Fruit fly (Drosophila melanogaster): ENCODE data around the gene Acsf3.

Acsf3 gene

dm6 chrX:7334801-7335176 lies 5.9 kb downstream of the Acsf3 start (continued):
- peak; percentile 69 for TF ChIP-seq odd (GFP tag; optimal IDR thresholded peaks at IDR 0.05)
- TF ChIP-seq CG9215 (GFP tag; IDR thresholded peaks at IDR 0.05), result peak; percentile 59
- TF ChIP-seq caup (GFP tag; optimal IDR thresholded peaks at IDR 0.05; ENCODE audit: severe bottlenecking), result peak; percentile 54
- TF ChIP-seq CG34376 (GFP tag; optimal IDR thresholded peaks at IDR 0.05), result peak; percentile 55
- TF ChIP-seq bbx (GFP tag; IDR thresholded peaks at IDR 0.05; ENCODE audit: partially characterized antibody), result no peak
- TF ChIP-seq cg (GFP tag; optimal IDR thresholded peaks at IDR 0.05), result no peak
- TF ChIP-seq Hr39 (optimal IDR thresholded peaks at IDR 0.05), result no peak
- peak; percentile 54 for TF ChIP-seq ind (GFP tag; optimal IDR thresholded peaks at IDR 0.05)
- no peak for TF ChIP-seq Myb (GFP tag; optimal IDR thresholded peaks at IDR 0.05)
- TF ChIP-seq MBD-R2 (GFP tag; IDR thresholded peaks at IDR 0.05), result peak; percentile 37; the same call in 1 of the 2 replicates
- TF ChIP-seq crp (GFP tag; optimal IDR thresholded peaks at IDR 0.05), result no peak
- TF ChIP-seq CG30431 (GFP tag; optimal IDR thresholded peaks at IDR 0.05), result peak; percentile 38
- peak; percentile 78 for TF ChIP-seq Oli (tag; optimal IDR thresholded peaks at IDR 0.05)
- TF ChIP-seq trh (GFP tag; optimal IDR thresholded peaks at IDR 0.05), result no peak
- no peak for TF ChIP-seq D (optimal IDR thresholded peaks at IDR 0.05)
- peak; percentile 74 for TF ChIP-seq D (GFP tag; optimal IDR thresholded peaks at IDR 0.05)
- peak; percentile 90 for TF ChIP-seq PHDP (tag; optimal IDR thresholded peaks at IDR 0.05)
- peak; percentile 63 for TF ChIP-seq Hand (GFP tag; optimal IDR thresholded peaks at IDR 0.05)
- peak; percentile 82 for TF ChIP-seq CG8388 (GFP tag; optimal IDR thresholded peaks at IDR 0.05)
- peak; percentile 48; the same call in 1 of the 2 replicates for TF ChIP-seq ttk (GFP tag; IDR thresholded peaks at IDR 0.05)
- no peak for TF ChIP-seq Ets65A (GFP tag)
- no peak for TF ChIP-seq pb (GFP tag; optimal IDR thresholded peaks at IDR 0.05)
- peak; percentile 64 for TF ChIP-seq CG17328 (GFP tag; IDR thresholded peaks at IDR 0.05)
- TF ChIP-seq CG9817 (tag; optimal IDR thresholded peaks at IDR 0.05), result peak; percentile 68
- TF ChIP-seq CG2875 (GFP tag; optimal IDR thresholded peaks at IDR 0.05), result peak; percentile 57
- peak; percentile 45 for TF ChIP-seq ewg (GFP tag; optimal IDR thresholded peaks at IDR 0.05)
- no peak for TF ChIP-seq Rx (GFP tag; IDR thresholded peaks at IDR 0.05)
- no peak for TF ChIP-seq tx (GFP tag; optimal IDR thresholded peaks at IDR 0.05)
- TF ChIP-seq CG16815 (GFP tag; optimal IDR thresholded peaks at IDR 0.05), result peak; percentile 39
- peak; percentile 68 for TF ChIP-seq CG14014 (GFP tag; IDR thresholded peaks at IDR 0.05)
- TF ChIP-seq HLH54F (GFP tag; optimal IDR thresholded peaks at IDR 0.05), result no peak
- TF ChIP-seq Trl (optimal IDR thresholded peaks at IDR 0.05), result no peak
- no peak for TF ChIP-seq Trl (GFP tag; optimal IDR thresholded peaks at IDR 0.05)
- TF ChIP-seq onecut (GFP tag; IDR thresholded peaks at IDR 0.05), result peak; percentile 9
- TF ChIP-seq Bgb (GFP tag; IDR thresholded peaks at IDR 0.05; ENCODE audit: partially characterized antibody), result no peak
- peak; percentile 23; the same call in 1 of the 2 replicates for TF ChIP-seq Ravus (GFP tag; IDR thresholded peaks at IDR 0.05)
- peak; percentile 46 for TF ChIP-seq CG10654 (GFP tag; optimal IDR thresholded peaks at IDR 0.05)
- TF ChIP-seq Abd-B (GFP tag; optimal IDR thresholded peaks at IDR 0.05), result peak; percentile 40
- TF ChIP-seq nerfin-1 (tag; optimal IDR thresholded peaks at IDR 0.05), result peak; percentile 75
- peak; percentile 89 for TF ChIP-seq nmo (GFP tag; optimal IDR thresholded peaks at IDR 0.05)
- no peak for TF ChIP-seq CG17186 (GFP tag; optimal IDR thresholded peaks at IDR 0.05)
- TF ChIP-seq E2f2 (GFP tag; IDR thresholded peaks at IDR 0.05), result peak; percentile 59
- peak; percentile 49; the same call in 1 of the 2 replicates for TF ChIP-seq NFAT (GFP tag; IDR thresholded peaks at IDR 0.05)
- no peak for TF ChIP-seq kni (GFP tag; optimal IDR thresholded peaks at IDR 0.05)
- TF ChIP-seq NfI (GFP tag; optimal IDR thresholded peaks at IDR 0.05), result peak; percentile 64
- TF ChIP-seq Antp (GFP tag; optimal IDR thresholded peaks at IDR 0.05), result no peak
- no peak for TF ChIP-seq Doc3 (GFP tag; IDR thresholded peaks at IDR 0.05; ENCODE audit: partially characterized antibody)
- TF ChIP-seq chinmo (GFP tag; IDR thresholded peaks at IDR 0.05; ENCODE audit: partially characterized antibody), result no peak
- peak; percentile 67 for TF ChIP-seq CG17568 (GFP tag; optimal IDR thresholded peaks at IDR 0.05)
- peak; percentile 57 for TF ChIP-seq croc (GFP tag; conservative IDR thresholded peaks at IDR 0.05)
- no peak for TF ChIP-seq CG8478 (optimal IDR thresholded peaks at IDR 0.05)
- peak in 1 of 2 experiments; percentile 21 for TF ChIP-seq eve (GFP tag; optimal IDR thresholded peaks at IDR 0.05)
